Fruit fly (Drosophila melanogaster): ENCODE data around the gene CG12576.

CG12576 gene

dm6 chrX:22490584-22490983 is 8.4 kb upstream of the CG12576 start:
- TF ChIP-seq CG13894 (tag; optimal IDR thresholded peaks at IDR 0.05) (peak; percentile 94), unc-4 (GFP tag; IDR thresholded peaks at IDR 0.05; ENCODE audit: partially characterized antibody) (no peak), CG12769 (tag; optimal IDR thresholded peaks at IDR 0.05) (peak; percentile 35), Xrp1 (GFP tag; IDR thresholded peaks at IDR 0.05) (0 out of 2 replicates have a peak, but pooled peaks have one; percentile 4), CG10543 (GFP tag; optimal IDR thresholded peaks at IDR 0.05) (peak; percentile 36), Stat92E (GFP tag; optimal IDR thresholded peaks at IDR 0.05) (peak in 1 of 3 experiments; percentile 8), CG30403 (GFP tag; optimal IDR thresholded peaks at IDR 0.05) (no peak), CG34376 (GFP tag; optimal IDR thresholded peaks at IDR 0.05) (peak; percentile 71), sug (tag; optimal IDR thresholded peaks at IDR 0.05) (peak; percentile 55), exex (tag; optimal IDR thresholded peaks at IDR 0.05) (peak; percentile 19), Xbp1 (GFP tag; optimal IDR thresholded peaks at IDR 0.05) (no peak), CG2199 (GFP tag; IDR thresholded peaks at IDR 0.05) (peak; percentile 89), chinmo (GFP tag; IDR thresholded peaks at IDR 0.05; ENCODE audit: partially characterized antibody) (0 out of 4 replicates have a peak, but pooled peaks have one; percentile 43), GATAe (GFP tag; conservative IDR thresholded peaks at IDR 0.05) (peak; percentile 39; the same call in 1 of the 2 replicates), Deaf1 (tag; optimal IDR thresholded peaks at IDR 0.05) (peak; percentile 71), CTCF (GFP tag; optimal IDR thresholded peaks at IDR 0.05) (no peak), Myb (GFP tag; optimal IDR thresholded peaks at IDR 0.05) (no peak), CG18599 (GFP tag; optimal IDR thresholded peaks at IDR 0.05) (no peak), Pdp1 (GFP tag; optimal IDR thresholded peaks at IDR 0.05) (peak in 1 of 2 experiments; percentile 16), grn (GFP tag; optimal IDR thresholded peaks at IDR 0.05) (peak; percentile 66), mirr (GFP tag; optimal IDR thresholded peaks at IDR 0.05) (peak; percentile 55), amos (GFP tag; IDR thresholded peaks at IDR 0.05; ENCODE audit: partially characterized antibody) (peak; percentile 18; the same call in 1 of the 2 replicates)

DNA sequence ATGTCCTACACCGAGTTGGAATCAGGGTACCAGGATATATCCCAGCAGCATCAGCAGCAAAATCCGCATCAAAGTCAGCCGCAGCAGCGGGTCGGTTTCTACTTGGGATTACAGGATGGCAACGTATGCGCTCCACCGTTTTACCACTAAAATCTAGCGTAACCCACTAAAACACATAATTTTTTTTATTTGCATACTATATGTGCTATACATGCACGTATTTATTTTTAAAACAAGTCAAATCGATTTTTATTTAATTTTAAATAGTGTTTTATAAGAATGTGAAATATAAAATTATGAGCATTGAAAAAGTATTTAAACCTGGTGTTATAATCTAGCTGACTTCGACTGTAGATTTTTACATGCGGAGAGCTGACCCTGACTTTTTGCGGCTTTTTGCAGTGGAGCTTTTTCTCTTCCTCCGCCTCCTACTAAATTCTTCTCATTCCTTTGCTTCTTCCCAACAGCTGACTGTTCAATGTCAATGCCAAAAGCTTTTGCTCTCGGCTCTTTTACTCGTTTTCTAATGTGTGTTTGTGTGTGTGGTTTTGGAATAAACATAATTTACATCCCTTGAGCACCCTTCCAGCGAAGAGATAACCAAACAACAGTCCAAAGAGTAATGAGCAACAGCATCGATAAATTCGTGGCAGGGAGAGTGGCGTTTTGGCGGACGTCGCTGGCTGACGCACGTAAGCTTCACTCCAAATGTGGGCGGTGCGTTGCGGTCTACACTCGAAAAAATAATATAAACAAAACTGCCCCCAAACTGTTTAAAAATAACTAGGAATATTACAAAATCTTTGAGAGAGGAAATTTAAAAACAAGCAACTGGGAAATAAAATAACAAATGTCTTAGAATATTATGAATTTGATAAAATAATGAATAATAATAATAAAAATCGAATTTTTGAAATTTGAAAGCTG is 5.8 kb upstream of the CG12576 start:
- TF ChIP-seq CG31441 (GFP tag; IDR thresholded peaks at IDR 0.05): peak; percentile 58
- TF ChIP-seq tio (GFP tag; optimal IDR thresholded peaks at IDR 0.05): no peak
- peak; percentile 26 for TF ChIP-seq CG2120 (GFP tag; optimal IDR thresholded peaks at IDR 0.05)
- TF ChIP-seq nerfin-1 (tag; optimal IDR thresholded peaks at IDR 0.05): peak; percentile 51
- TF ChIP-seq CG10654 (GFP tag; optimal IDR thresholded peaks at IDR 0.05): peak; percentile 6
- TF ChIP-seq scrt (GFP tag; optimal IDR thresholded peaks at IDR 0.05): peak; percentile 44
- no peak for TF ChIP-seq hb (GFP tag; IDR thresholded peaks at IDR 0.05; ENCODE audit: partially characterized antibody)
- peak; percentile 27 for TF ChIP-seq HHEX (GFP tag; optimal IDR thresholded peaks at IDR 0.05)
- peak; percentile 98 for TF ChIP-seq sd (tag; optimal IDR thresholded peaks at IDR 0.05)
- TF ChIP-seq CG6272 (GFP tag; IDR thresholded peaks at IDR 0.05): no peak
- TF ChIP-seq gce (GFP tag; IDR thresholded peaks at IDR 0.05): 0 out of 3 replicates have a peak, but pooled peaks have one; percentile 20
- peak; percentile 21 for TF ChIP-seq Sox100B (GFP tag; optimal IDR thresholded peaks at IDR 0.05)
- peak; percentile 19; the same call in 1 of the 3 replicates for TF ChIP-seq ase (GFP tag; IDR thresholded peaks at IDR 0.05)
- no peak for TF ChIP-seq CG16863 (GFP tag; optimal IDR thresholded peaks at IDR 0.05)
- no peak for TF ChIP-seq usp (GFP tag; optimal IDR thresholded peaks at IDR 0.05)
- no peak for TF ChIP-seq Hmx (GFP tag; optimal IDR thresholded peaks at IDR 0.05)
- no peak for TF ChIP-seq ap (GFP tag; IDR thresholded peaks at IDR 0.05)
- TF ChIP-seq bowl (GFP tag; IDR thresholded peaks at IDR 0.05): no peak
- peak; percentile 44 for TF ChIP-seq CG11247 (GFP tag; IDR thresholded peaks at IDR 0.05)
- peak; percentile 61 for TF ChIP-seq CG2678 (tag; optimal IDR thresholded peaks at IDR 0.05)
- no peak for TF ChIP-seq CG34224 (GFP tag; IDR thresholded peaks at IDR 0.05; ENCODE audit: partially characterized antibody)
- peak in 1 of 2 experiments; percentile 62 for TF ChIP-seq Hr51 (GFP tag; optimal IDR thresholded peaks at IDR 0.05)
- peak; percentile 68 for TF ChIP-seq Ptx1 (GFP tag; IDR thresholded peaks at IDR 0.05)
- TF ChIP-seq esg (GFP tag; conservative IDR thresholded peaks at IDR 0.05): no peak
- no peak for TF ChIP-seq CG12155 (GFP tag; optimal IDR thresholded peaks at IDR 0.05)
- peak; percentile 39 for TF ChIP-seq cg (GFP tag; optimal IDR thresholded peaks at IDR 0.05)

Measured in whole organism, embryonic.